Fruit fly (Drosophila melanogaster): Measurements from ENCODE around the gene santa-maria.

Gene santa-maria

DNA sequence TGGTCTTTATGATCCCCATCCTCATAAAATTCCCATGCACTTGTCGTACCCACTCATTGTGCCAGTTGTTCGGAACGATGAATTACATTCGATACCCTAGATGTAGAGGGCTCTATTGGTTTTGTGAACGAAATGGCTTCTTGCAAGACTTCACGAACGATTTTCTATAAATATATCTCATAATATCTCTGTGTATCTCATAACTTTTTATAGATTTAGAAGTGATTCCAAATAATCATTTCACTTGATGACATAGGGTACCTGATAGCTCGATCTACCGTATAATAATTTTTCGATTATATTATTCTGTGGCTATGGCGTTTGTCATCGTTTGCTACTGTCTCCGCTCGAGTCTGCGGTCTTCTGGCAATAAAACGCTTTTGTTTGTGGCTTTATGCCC, 54.1 kb downstream of the santa-maria start (continued):
- TF ChIP-seq Nf-YB (GFP tag; optimal IDR thresholded peaks at IDR 0.05) (peak; percentile 16), croc (GFP tag; conservative IDR thresholded peaks at IDR 0.05) (peak; percentile 51), prd (optimal IDR thresholded peaks at IDR 0.05) (no peak), prd (GFP tag; IDR thresholded peaks at IDR 0.05) (peak; percentile 85), CG31365 (tag; optimal IDR thresholded peaks at IDR 0.05) (peak; percentile 18), CG10209 (GFP tag; optimal IDR thresholded peaks at IDR 0.05) (peak; percentile 64), CG7963 (GFP tag; IDR thresholded peaks at IDR 0.05; ENCODE audit: partially characterized antibody) (no peak), CG16779 (GFP tag; IDR thresholded peaks at IDR 0.05) (no peak), CG13123 (GFP tag; optimal IDR thresholded peaks at IDR 0.05) (no peak), sd (tag; optimal IDR thresholded peaks at IDR 0.05) (peak; percentile 14), H15 (GFP tag; IDR thresholded peaks at IDR 0.05) (peak; percentile 63; the same call in 2 of the 3 replicates), NC2β (GFP tag; optimal IDR thresholded peaks at IDR 0.05) (peak; percentile 21)

DNA sequence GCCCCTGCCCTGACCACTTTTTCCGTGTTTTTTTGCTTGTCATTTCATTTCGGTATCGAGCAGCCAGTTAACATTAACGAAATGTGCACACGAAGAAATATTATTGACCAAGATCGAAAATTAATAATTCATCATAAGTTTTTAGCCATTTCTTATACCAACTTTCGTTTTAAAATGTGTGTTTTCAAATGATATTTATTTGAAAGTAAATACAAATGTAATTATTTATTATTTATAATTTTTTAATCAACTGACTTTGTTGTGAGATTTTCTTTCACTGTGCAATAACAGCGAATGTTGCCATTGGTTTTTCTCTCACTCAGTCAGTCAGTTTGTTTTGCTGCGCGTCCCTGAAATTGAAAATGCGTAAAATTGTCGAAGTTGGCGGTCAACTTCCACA, 55.2 kb downstream of the santa-maria start:
- peak; percentile 77 for TF ChIP-seq dysf (GFP tag; IDR thresholded peaks at IDR 0.05)
- peak; percentile 70 for TF ChIP-seq CG2712 (tag; optimal IDR thresholded peaks at IDR 0.05)
- peak; percentile 23 for TF ChIP-seq Vsx1 (GFP tag; optimal IDR thresholded peaks at IDR 0.05)
- TF ChIP-seq B-H1 (GFP tag; IDR thresholded peaks at IDR 0.05), result no peak; the same call in 2 of the 3 replicates
- TF ChIP-seq CG12155 (GFP tag; optimal IDR thresholded peaks at IDR 0.05), result peak; percentile 19
- TF ChIP-seq wek (GFP tag; optimal IDR thresholded peaks at IDR 0.05), result no peak
- TF ChIP-seq HmgZ (tag; optimal IDR thresholded peaks at IDR 0.05), result no peak
- peak; percentile 52; the same call in 1 of the 2 replicates for TF ChIP-seq sisA (GFP tag; IDR thresholded peaks at IDR 0.05)
- peak; percentile 51 for TF ChIP-seq Deaf1 (tag; optimal IDR thresholded peaks at IDR 0.05)
- peak; percentile 2 for TF ChIP-seq Med (GFP tag)
- TF ChIP-seq CG11085 (GFP tag; IDR thresholded peaks at IDR 0.05), result no peak
- peak; percentile 75 for TF ChIP-seq CG7839 (tag; optimal IDR thresholded peaks at IDR 0.05)
- peak; percentile 58 for TF ChIP-seq fd3F (GFP tag; optimal IDR thresholded peaks at IDR 0.05)
- peak; percentile 70 for TF ChIP-seq CG17361 (GFP tag; IDR thresholded peaks at IDR 0.05)
- TF ChIP-seq CG13296 (GFP tag; optimal IDR thresholded peaks at IDR 0.05), result peak; percentile 62
- peak; percentile 20 for TF ChIP-seq HHEX (GFP tag; optimal IDR thresholded peaks at IDR 0.05)
- TF ChIP-seq dmrt99B (tag; optimal IDR thresholded peaks at IDR 0.05), result peak; percentile 82
- TF ChIP-seq CG32772 (GFP tag; IDR thresholded peaks at IDR 0.05), result no peak
- TF ChIP-seq eve (GFP tag; optimal IDR thresholded peaks at IDR 0.05), result peak in 1 of 2 experiments; percentile 42
- peak; percentile 37 for TF ChIP-seq CG18619 (GFP tag; optimal IDR thresholded peaks at IDR 0.05)
- TF ChIP-seq CG17385 (GFP tag; optimal IDR thresholded peaks at IDR 0.05), result peak; percentile 50
- peak; percentile 48 for TF ChIP-seq Xbp1 (GFP tag; optimal IDR thresholded peaks at IDR 0.05)
- peak; percentile 65 for TF ChIP-seq Ada2b (GFP tag; IDR thresholded peaks at IDR 0.05)
- TF ChIP-seq Fer3 (tag; optimal IDR thresholded peaks at IDR 0.05), result peak; percentile 71
- TF ChIP-seq sob (GFP tag; IDR thresholded peaks at IDR 0.05), result peak; percentile 58; the same call in 1 of the 2 replicates
- TF ChIP-seq Atf6 (GFP tag; IDR thresholded peaks at IDR 0.05), result peak; percentile 74
- TF ChIP-seq CG15269 (tag; optimal IDR thresholded peaks at IDR 0.05), result peak; percentile 78
- peak; percentile 33 for TF ChIP-seq sens (GFP tag)
- TF ChIP-seq Bgb (GFP tag; IDR thresholded peaks at IDR 0.05; ENCODE audit: partially characterized antibody), result no peak
- peak; percentile 41 for TF ChIP-seq CG17829 (tag; optimal IDR thresholded peaks at IDR 0.05)
- 0 out of 2 replicates have a peak, but pooled peaks have one; percentile 32 for TF ChIP-seq al (GFP tag; IDR thresholded peaks at IDR 0.05)
- TF ChIP-seq Gug (GFP tag; IDR thresholded peaks at IDR 0.05), result no peak
- peak; percentile 24; the same call in 1 of the 2 replicates for TF ChIP-seq CG32532 (GFP tag; IDR thresholded peaks at IDR 0.05)
- peak; percentile 25 for TF ChIP-seq CG15514 (GFP tag; optimal IDR thresholded peaks at IDR 0.05)
- TF ChIP-seq ewg (GFP tag; optimal IDR thresholded peaks at IDR 0.05), result peak; percentile 24
- peak in 1 of 2 experiments; percentile 70 for TF ChIP-seq Eip74EF (GFP tag; optimal IDR thresholded peaks at IDR 0.05)
- peak; percentile 61 for TF ChIP-seq CG30403 (GFP tag; optimal IDR thresholded peaks at IDR 0.05)
- TF ChIP-seq Sox100B (GFP tag; optimal IDR thresholded peaks at IDR 0.05), result peak; percentile 66
